Worm (Caenorhabditis elegans) whole organism, L4 larva: ENCODE data around the gene K07E3.2.
A peak's percentile ranks its signal among the peaks of the same experiment; 100 is the strongest.

Source experiments
- F44E2.7 ChIP-seq: fragments of 200-800 bp; sonication (Bioruptor generic); IDR thresholded peaks from 2 replicates; pipeline ENCODE4 v2.1.2; 2022; ENCODE audit warnings: missing genetic modification characterization, missing compliant biosample characterization
- R02D3.7 ChIP-seq: fragments of 150-350 bp; sonication (generic microtip); optimal IDR thresholded peaks from 3 replicates; lab custom pipeline; 2014; ENCODE audit warnings: missing biosample characterization, missing genetic modification characterization
- T26A8.4 ChIP-seq: fragments of 200-800 bp; sonication (Bioruptor generic); IDR thresholded peaks from 2 replicates; pipeline ENCODE4 v1.3.6; 2022; ENCODE audit warnings: missing genetic modification characterization, missing compliant biosample characterization
- Y105C5A.15 ChIP-seq: fragments of 200-800 bp; sonication (Bioruptor generic); IDR thresholded peaks from 2 replicates; pipeline ENCODE4 v1.3.6; 2022; ENCODE audit warnings: missing genetic modification characterization, missing compliant biosample characterization
- Y5F2A.4 ChIP-seq: fragments of 200-800 bp; sonication (Bioruptor generic); optimal IDR thresholded peaks from 2 replicates; lab custom pipeline; 2018; ENCODE audit warnings: mild to moderate bottlenecking, missing genetic modification characterization, missing compliant biosample characterization
- Y75B8A.6 ChIP-seq: fragments of 200-800 bp; sonication (Bioruptor generic); IDR thresholded peaks from 2 replicates; pipeline ENCODE4 v1.3.6; 2022; ENCODE audit warnings: missing genetic modification reagents, missing genetic modification characterization, missing compliant biosample characterization
- ZK337.2 ChIP-seq: fragments of 200-800 bp; sonication (Bioruptor generic); IDR thresholded peaks from 2 replicates; pipeline ENCODE4 v1.3.6; 2022; ENCODE audit warnings: missing genetic modification reagents, missing genetic modification characterization, missing compliant biosample characterization
- aly-2 ChIP-seq: sonication (generic microtip); optimal IDR thresholded peaks from 2 replicates; lab custom pipeline; 2018; ENCODE audit warnings: missing biosample characterization, missing genetic modification characterization
- ceh-20 ChIP-seq: fragments of 200-800 bp; sonication (Bioruptor generic); IDR thresholded peaks from 2 replicates; pipeline ENCODE4 v1.3.6; 2022; ENCODE audit warnings: missing genetic modification reagents, missing genetic modification characterization, missing compliant biosample characterization
- ceh-44 ChIP-seq: fragments of 200-800 bp; sonication (Bioruptor generic); IDR thresholded peaks from 2 replicates; pipeline ENCODE4 v1.3.6; 2022; ENCODE audit warnings: missing genetic modification reagents, missing genetic modification characterization, missing compliant biosample characterization
- ceh-82 ChIP-seq: sonication (generic microtip); optimal IDR thresholded peaks from 2 replicates; lab custom pipeline; 2017; ENCODE audit warnings: missing biosample characterization, missing genetic modification characterization
- cey-2 ChIP-seq: sonication (generic microtip); optimal IDR thresholded peaks from 3 replicates; lab custom pipeline; 2017; ENCODE audit warnings: missing genetic modification characterization, mild to moderate bottlenecking, missing compliant biosample characterization, antibody characterized with exemption, borderline replicate concordance; ENCODE audit not compliant: insufficient read depth
- daf-12 ChIP-seq: fragments of 150-350 bp; optimal IDR thresholded peaks from 2 replicates; lab custom pipeline; 2014; ENCODE audit warnings: missing biosample characterization, missing genetic modification reagents, missing genetic modification characterization
- daf-16 ChIP-seq, 3 experiments: sonication (generic microtip); optimal IDR thresholded peaks; 2 replicates each; lab custom pipeline; 2016 to 2017; ENCODE audit warnings: missing genetic modification characterization in 3 of 3, missing genetic modification reagents in 3 of 3, mild to moderate bottlenecking in 2 of 3, missing compliant biosample characterization in 2 of 3, missing biosample characterization in 1 of 3, moderate library complexity in 1 of 3
- dmd-6 ChIP-seq: fragments of 200-800 bp; sonication (Bioruptor generic); IDR thresholded peaks from 2 replicates; pipeline ENCODE4 v1.3.6; 2022; ENCODE audit warnings: missing genetic modification reagents, missing genetic modification characterization, missing compliant biosample characterization
- dmd-8 ChIP-seq: fragments of 200-800 bp; sonication (Bioruptor generic); IDR thresholded peaks from 2 replicates; pipeline ENCODE4 v1.3.6; 2022; ENCODE audit warnings: missing genetic modification characterization, missing compliant biosample characterization
- dmd-9 ChIP-seq: fragments of 200-800 bp; sonication (Bioruptor generic); IDR thresholded peaks from 2 replicates; pipeline ENCODE4 v1.3.6; 2022; ENCODE audit warnings: missing genetic modification reagents, missing genetic modification characterization, missing compliant biosample characterization
- dpl-1 ChIP-seq: fragments of 150-350 bp; optimal IDR thresholded peaks from 2 replicates; lab custom pipeline; 2014; ENCODE audit warnings: missing biosample characterization, missing genetic modification reagents, missing genetic modification characterization
- dve-1 ChIP-seq: sonication (generic microtip); optimal IDR thresholded peaks from 2 replicates; lab custom pipeline; 2017; ENCODE audit warnings: antibody characterized with exemption, mild to moderate bottlenecking, missing genetic modification characterization, missing compliant biosample characterization; ENCODE audit not compliant: insufficient read depth
- fkh-10 ChIP-seq: fragments of 150-350 bp; optimal IDR thresholded peaks from 2 replicates; lab custom pipeline; 2014; ENCODE audit warnings: missing biosample characterization, missing genetic modification reagents, missing genetic modification characterization
- fos-1 ChIP-seq: fragments of 150-350 bp; optimal IDR thresholded peaks from 2 replicates; lab custom pipeline; 2014; ENCODE audit warnings: missing biosample characterization, missing genetic modification characterization
- gei-8 ChIP-seq: fragments of 200-800 bp; sonication (Bioruptor generic); optimal IDR thresholded peaks from 2 replicates; lab custom pipeline; 2018; ENCODE audit warnings: mild to moderate bottlenecking, missing genetic modification characterization, missing compliant biosample characterization
- hlh-11 ChIP-seq: fragments of 200-800 bp; sonication (Bioruptor generic); optimal IDR thresholded peaks from 2 replicates; lab custom pipeline; 2018; ENCODE audit warnings: mild to moderate bottlenecking, missing genetic modification characterization, missing compliant biosample characterization
- hmg-1.1 ChIP-seq: fragments of 200-800 bp; sonication (Bioruptor generic); IDR thresholded peaks from 2 replicates; pipeline ENCODE4 v1.3.6; 2022; ENCODE audit warnings: missing genetic modification reagents, missing genetic modification characterization, missing compliant biosample characterization
- jun-1 ChIP-seq: fragments of 150-350 bp; optimal IDR thresholded peaks from 2 replicates; lab custom pipeline; 2014; ENCODE audit warnings: missing biosample characterization, missing genetic modification reagents, missing genetic modification characterization
- lin-13 ChIP-seq: fragments of 150-350 bp; optimal IDR thresholded peaks from 2 replicates; lab custom pipeline; 2014; ENCODE audit warnings: missing biosample characterization, missing genetic modification reagents, missing genetic modification characterization
- lin-15B ChIP-seq: fragments of 150-350 bp; sonication (generic microtip); optimal IDR thresholded peaks from 3 replicates; lab custom pipeline; 2014; ENCODE audit warnings: missing biosample characterization, missing genetic modification characterization
- lin-29 ChIP-seq: fragments of 200-800 bp; sonication (Bioruptor generic); IDR thresholded peaks from 2 replicates; pipeline ENCODE4 v1.3.6; 2022; ENCODE audit warnings: missing genetic modification reagents, missing genetic modification characterization, missing compliant biosample characterization
- lin-38 ChIP-seq: fragments of 200-800 bp; sonication (Bioruptor generic); IDR thresholded peaks from 2 replicates; pipeline ENCODE4 v1.3.6; 2022; ENCODE audit warnings: missing genetic modification reagents, missing genetic modification characterization, missing compliant biosample characterization
- lin-39 ChIP-seq: fragments of 150-350 bp; optimal IDR thresholded peaks from 2 replicates; lab custom pipeline; 2014; ENCODE audit warnings: missing biosample characterization, missing genetic modification reagents, missing genetic modification characterization
- lsy-2 ChIP-seq, 2 experiments: fragments of 150-350 bp in 1 of 2; sonication (generic microtip) in 1 of 2; optimal IDR thresholded peaks; 2 replicates each; lab custom pipeline; 2014 to 2017; ENCODE audit warnings: missing biosample characterization in 2 of 2, missing genetic modification characterization in 2 of 2
- mdl-1 ChIP-seq, 2 experiments: fragments of 150-350 bp in 1 of 2; sonication (generic microtip) in 1 of 2; optimal IDR thresholded peaks; 2 replicates each; lab custom pipeline; 2014 to 2017; ENCODE audit warnings: missing biosample characterization in 2 of 2, missing genetic modification characterization in 2 of 2
- mep-1 ChIP-seq: fragments of 150-350 bp; sonication (generic microtip); optimal IDR thresholded peaks from 3 replicates; lab custom pipeline; 2014; ENCODE audit warnings: missing biosample characterization, missing genetic modification characterization
- nhr-102 ChIP-seq: sonication (generic microtip); optimal IDR thresholded peaks from 2 replicates; lab custom pipeline; 2016; ENCODE audit warnings: mild to moderate bottlenecking, missing genetic modification characterization, moderate library complexity, missing compliant biosample characterization
- nhr-11 ChIP-seq: fragments of 150-350 bp; optimal IDR thresholded peaks from 2 replicates; lab custom pipeline; 2014; ENCODE audit warnings: missing biosample characterization, missing genetic modification characterization
- nhr-41 ChIP-seq: fragments of 200-800 bp; sonication (Bioruptor generic); IDR thresholded peaks from 2 replicates; pipeline ENCODE4 v1.3.6; 2022; ENCODE audit warnings: missing genetic modification reagents, missing genetic modification characterization, missing compliant biosample characterization
- nhr-42 ChIP-seq: fragments of 200-800 bp; sonication (Bioruptor generic); IDR thresholded peaks from 2 replicates; pipeline ENCODE4 v1.3.6; 2022; ENCODE audit warnings: missing genetic modification characterization, missing compliant biosample characterization
- nhr-48 ChIP-seq: sonication (generic microtip); optimal IDR thresholded peaks from 2 replicates; lab custom pipeline; 2016; ENCODE audit warnings: mild to moderate bottlenecking, missing genetic modification characterization, missing compliant biosample characterization
- pha-4 ChIP-seq, 2 experiments: fragments of 150-350 bp in 1 of 2; fragments of 200-800 bp in 1 of 2; sonication (Bioruptor generic) in 1 of 2; IDR thresholded peaks in 1 of 2; optimal IDR thresholded peaks in 1 of 2; 2 replicates each; pipeline versions ENCODE4 v1.3.6 to Lab custom; 2014 to 2022; ENCODE audit warnings: missing genetic modification characterization in 2 of 2, missing genetic modification reagents in 2 of 2, missing biosample characterization in 1 of 2, missing compliant biosample characterization in 1 of 2
- php-3 ChIP-seq: fragments of 200-800 bp; sonication (Bioruptor generic); IDR thresholded peaks from 2 replicates; pipeline ENCODE4 v1.3.6; 2022; ENCODE audit warnings: missing genetic modification reagents, missing genetic modification characterization, missing compliant biosample characterization
- rbr-2 ChIP-seq: sonication (generic microtip); optimal IDR thresholded peaks from 2 replicates; lab custom pipeline; 2016; ENCODE audit warnings: missing genotype, missing genetic modification characterization, missing compliant biosample characterization
- saeg-2 ChIP-seq: fragments of 200-800 bp; sonication (Bioruptor generic); IDR thresholded peaks from 2 replicates; pipeline ENCODE4 v1.3.6; 2022; ENCODE audit warnings: missing genetic modification reagents, missing genetic modification characterization, missing compliant biosample characterization
- sdz-12 ChIP-seq: fragments of 200-800 bp; sonication (Bioruptor generic); optimal IDR thresholded peaks from 2 replicates; lab custom pipeline; 2018; ENCODE audit warnings: mild to moderate bottlenecking, missing genetic modification characterization, missing compliant biosample characterization
- set-16 ChIP-seq: fragments of 200-800 bp; sonication (Bioruptor generic); IDR thresholded peaks from 2 replicates; pipeline ENCODE4 v1.3.6; 2022; ENCODE audit warnings: missing genetic modification reagents, missing genetic modification characterization, missing compliant biosample characterization
- tag-97 ChIP-seq: fragments of 200-800 bp; sonication (Bioruptor generic); IDR thresholded peaks from 2 replicates; pipeline ENCODE4 v1.3.6; 2022; ENCODE audit warnings: missing genetic modification characterization, missing compliant biosample characterization
- unc-62 ChIP-seq, 3 experiments: fragments of 150-350 bp in 1 of 3; sonication (generic microtip); optimal IDR thresholded peaks in 2 of 3; peaks in 1 of 3; 1 replicate in 1 of 3; 2 replicates in 2 of 3; lab custom pipeline; 2014 to 2017; ENCODE audit warnings: missing biosample characterization in 3 of 3, missing genetic modification characterization in 3 of 3, missing genetic modification reagents in 3 of 3, missing genotype in 1 of 3
- zfp-2 ChIP-seq: sonication (generic microtip); optimal IDR thresholded peaks from 2 replicates; lab custom pipeline; 2016; ENCODE audit warnings: mild to moderate bottlenecking, missing genetic modification characterization, missing compliant biosample characterization
- zip-11 ChIP-seq: fragments of 200-800 bp; sonication (Bioruptor generic); IDR thresholded peaks from 2 replicates; pipeline ENCODE4 v1.3.6; 2022; ENCODE audit warnings: missing genetic modification characterization, missing compliant biosample characterization
- zip-2 ChIP-seq: fragments of 150-350 bp; optimal IDR thresholded peaks from 2 replicates; lab custom pipeline; 2014; ENCODE audit warnings: missing biosample characterization, missing genetic modification characterization
- ztf-7 ChIP-seq: fragments of 150-350 bp; optimal IDR thresholded peaks from 2 replicates; lab custom pipeline; 2014; ENCODE audit warnings: missing biosample characterization, missing genetic modification characterization

K07E3.2 gene

ce11 chrX:8157132-8157531, 53.0 kb downstream of the K07E3.2 start (continued):
- no peak for TF ChIP-seq Y75B8A.6 (GFP tag; lab: Robert Waterston, UW)
- TF ChIP-seq zfp-2 = no peak
- no peak for TF ChIP-seq jun-1 (tag; lab: Kevin White, UChicago)
- TF ChIP-seq lin-38 (GFP tag; lab: Robert Waterston, UW) = no peak
- TF ChIP-seq lin-29 (GFP tag; lab: Robert Waterston, UW) = no peak
- TF ChIP-seq dmd-9 (GFP tag; lab: Robert Waterston, UW) = no peak
- TF ChIP-seq hlh-11 = peak; percentile 55
- no peak for TF ChIP-seq ceh-82 (tag; lab: Kevin White, UChicago)
- TF ChIP-seq dmd-6 = peak; percentile 27; the same call in 1 of the 2 replicates
- peak in 1 of 2 experiments; percentile 51 for TF ChIP-seq unc-62 (GFP tag; optimal IDR thresholded peaks at IDR 0.05 in 1 of 2; lab: Kevin White, UChicago)
- TF ChIP-seq unc-62 (tag; optimal IDR thresholded peaks at IDR 0.05; lab: Kevin White, UChicago) = no peak
- no peak for TF ChIP-seq sdz-12 (GFP tag; lab: Kevin White, UChicago)
- no peak for TF ChIP-seq nhr-41
- no peak for TF ChIP-seq nhr-11 (tag; lab: Kevin White, UChicago)
- TF ChIP-seq lsy-2 (tag; optimal IDR thresholded peaks at IDR 0.05; lab: Kevin White, UChicago) = peak; percentile 20 to 57
- TF ChIP-seq nhr-102 (tag; lab: Kevin White, UChicago) = peak; percentile 24
- TF ChIP-seq nhr-48 (tag; lab: Kevin White, UChicago) = no peak
- no peak for TF ChIP-seq Y105C5A.15 (GFP tag; lab: Robert Waterston, UW)
- no peak for TF ChIP-seq Y5F2A.4 (GFP tag; lab: Kevin White, UChicago)
- TF ChIP-seq mdl-1 (tag; optimal IDR thresholded peaks at IDR 0.05; lab: Kevin White, UChicago) = no peak
- no peak for TF ChIP-seq pha-4 (GFP tag; IDR thresholded peaks at IDR 0.05; lab: Robert Waterston, UW)
- TF ChIP-seq pha-4 (tag; optimal IDR thresholded peaks at IDR 0.05; lab: Kevin White, UChicago) = no peak
- peak; percentile 53 for TF ChIP-seq rbr-2 (tag; lab: Kevin White, UChicago)
- TF ChIP-seq php-3 (GFP tag; lab: Robert Waterston, UW) = no peak
- no peak for TF ChIP-seq lin-39 (tag; lab: Kevin White, UChicago)
- peak; percentile 13; the same call in 1 of the 2 replicates for TF ChIP-seq hmg-1.1 (GFP tag; lab: Robert Waterston, UW)
- no peak for TF ChIP-seq fos-1 (tag; lab: Kevin White, UChicago)
- no peak for TF ChIP-seq ztf-7 (tag; lab: Kevin White, UChicago)
- no peak for TF ChIP-seq F44E2.7
- TF ChIP-seq tag-97 (GFP tag; lab: Robert Waterston, UW) = no peak
- TF ChIP-seq dve-1 = peak; percentile 83
- no peak for TF ChIP-seq fkh-10 (GFP tag; lab: Kevin White, UChicago)
- TF ChIP-seq daf-16 (GFP tag; optimal IDR thresholded peaks at IDR 0.05; lab: Kevin White, UChicago) = no peak
- no peak for TF ChIP-seq daf-16 (tag; optimal IDR thresholded peaks at IDR 0.05; lab: Kevin White, UChicago)
- TF ChIP-seq aly-2 (tag; lab: Kevin White, UChicago) = no peak
- no peak for TF ChIP-seq ZK337.2 (GFP tag; lab: Robert Waterston, UW)
- TF ChIP-seq daf-12 (tag; lab: Kevin White, UChicago) = no peak
- TF ChIP-seq cey-2 (tag; lab: Kevin White, UChicago) = no peak
- TF ChIP-seq set-16 (GFP tag; lab: Robert Waterston, UW) = no peak
- no peak for TF ChIP-seq R02D3.7 (tag; lab: Kevin White, UChicago)
- no peak for TF ChIP-seq zip-2
- TF ChIP-seq mep-1 = peak; percentile 74
- no peak for TF ChIP-seq nhr-42 (GFP tag; lab: Robert Waterston, UW)
- TF ChIP-seq gei-8 (GFP tag; lab: Kevin White, UChicago) = no peak
- no peak for TF ChIP-seq T26A8.4
- TF ChIP-seq ceh-20 (GFP tag; lab: Robert Waterston, UW) = no peak
- no peak for TF ChIP-seq dmd-8 (GFP tag; lab: Robert Waterston, UW)
- TF ChIP-seq ceh-44 (GFP tag; lab: Robert Waterston, UW) = no peak
- TF ChIP-seq lin-13 (GFP tag; lab: Kevin White, UChicago) = no peak
- no peak for TF ChIP-seq lin-15B (tag; lab: Kevin White, UChicago)
- no peak for TF ChIP-seq zip-11 (GFP tag; lab: Robert Waterston, UW)
- TF ChIP-seq dpl-1 (GFP tag; lab: Kevin White, UChicago) = no peak
- no peak for TF ChIP-seq saeg-2 (GFP tag; lab: Robert Waterston, UW)
